Fruit fly (Drosophila melanogaster) whole organism, adult: Measurements from ENCODE around the gene Kmn2.

ENCODE experiments used
- CG11617 ChIP-seq: fragments of 200-800 bp; sonication (Bioruptor generic); optimal IDR thresholded peaks from 2 replicates; lab custom pipeline; 2017; ENCODE audit warnings: mild to moderate bottlenecking, missing biosample characterization, missing genetic modification reagents, missing genetic modification characterization
- CG12768 ChIP-seq: fragments of 200-800 bp; sonication (Bioruptor generic); optimal IDR thresholded peaks from 2 replicates; lab custom pipeline; 2017; ENCODE audit warnings: missing biosample characterization, missing genetic modification characterization, mild to moderate bottlenecking, moderate library complexity, missing genetic modification reagents
- CG14711 ChIP-seq: fragments of 200-800 bp; sonication (Bioruptor generic); optimal IDR thresholded peaks from 2 replicates; lab custom pipeline; 2018; ENCODE audit warnings: missing biosample characterization, mild to moderate bottlenecking, missing genetic modification characterization, moderate library complexity
- CG1620 ChIP-seq: fragments of 200-800 bp; sonication (Bioruptor generic); optimal IDR thresholded peaks from 2 replicates; lab custom pipeline; 2016; ENCODE audit warnings: missing biosample characterization, missing genetic modification characterization
- CG33017 ChIP-seq: fragments of 200-800 bp; sonication (Bioruptor generic); optimal IDR thresholded peaks from 2 replicates; lab custom pipeline; 2018; ENCODE audit warnings: missing biosample characterization, mild to moderate bottlenecking, missing genetic modification characterization, moderate library complexity
- CG5204 ChIP-seq: fragments of 200-800 bp; sonication (Bioruptor generic); optimal IDR thresholded peaks from 2 replicates; lab custom pipeline; 2016; ENCODE audit warnings: missing biosample characterization, missing genetic modification characterization
- CG7045 ChIP-seq: fragments of 200-800 bp; sonication (Bioruptor generic); optimal IDR thresholded peaks from 2 replicates; lab custom pipeline; 2017; ENCODE audit warnings: missing biosample characterization, mild to moderate bottlenecking, missing genetic modification characterization
- CG7101 ChIP-seq: fragments of 200-800 bp; sonication (Bioruptor generic); optimal IDR thresholded peaks from 2 replicates; lab custom pipeline; 2018; ENCODE audit warnings: missing biosample characterization, mild to moderate bottlenecking, missing genetic modification characterization, moderate library complexity
- Clk ChIP-seq: fragments of 200-800 bp; sonication (Bioruptor generic); optimal IDR thresholded peaks from 2 replicates; lab custom pipeline; 2017; ENCODE audit warnings: missing biosample characterization, missing genetic modification characterization
- Hr96 ChIP-seq: fragments of 200-800 bp; sonication (Bioruptor generic); optimal IDR thresholded peaks from 2 replicates; lab custom pipeline; 2016; ENCODE audit warnings: missing biosample characterization, missing genetic modification characterization
- Mnt ChIP-seq: fragments of 200-800 bp; sonication (Bioruptor generic); optimal IDR thresholded peaks from 2 replicates; lab custom pipeline; 2016; ENCODE audit warnings: missing biosample characterization, mild to moderate bottlenecking, missing genetic modification characterization
- bab1 ChIP-seq: fragments of 200-800 bp; sonication (Bioruptor generic); optimal IDR thresholded peaks from 3 replicates; lab custom pipeline; 2019; ENCODE audit warnings: missing biosample characterization, mild to moderate bottlenecking, missing genetic modification characterization, moderate library complexity
- cnc ChIP-seq, 2 experiments: fragments of >200 bp; optimal IDR thresholded peaks; 2 replicates each; lab custom pipeline; 2017
- kay ChIP-seq: fragments of 200-800 bp; sonication (Bioruptor generic); peaks from one replicate; lab custom pipeline; 2016; ENCODE audit warnings: missing biosample characterization, missing genetic modification characterization, borderline replicate concordance
- ovo ChIP-seq: fragments of 200-800 bp; sonication (Bioruptor generic); optimal IDR thresholded peaks from 2 replicates; lab custom pipeline; 2016; ENCODE audit warnings: missing biosample characterization, missing genetic modification characterization
- pad ChIP-seq: fragments of 200-800 bp; sonication (Bioruptor generic); optimal IDR thresholded peaks from 3 replicates; lab custom pipeline; 2017; ENCODE audit warnings: missing biosample characterization, missing genetic modification characterization, mild to moderate bottlenecking, moderate library complexity, missing genetic modification reagents
- tj ChIP-seq: fragments of 200-800 bp; sonication (Bioruptor generic); optimal IDR thresholded peaks from 3 replicates; lab custom pipeline; 2017; ENCODE audit warnings: missing biosample characterization, mild to moderate bottlenecking, missing genetic modification characterization, moderate library complexity
- toe ChIP-seq: fragments of 200-800 bp; sonication (Bioruptor generic); optimal IDR thresholded peaks from 2 replicates; lab custom pipeline; 2016; ENCODE audit warnings: missing biosample characterization, missing genetic modification characterization

The Kmn2 gene

DNA sequence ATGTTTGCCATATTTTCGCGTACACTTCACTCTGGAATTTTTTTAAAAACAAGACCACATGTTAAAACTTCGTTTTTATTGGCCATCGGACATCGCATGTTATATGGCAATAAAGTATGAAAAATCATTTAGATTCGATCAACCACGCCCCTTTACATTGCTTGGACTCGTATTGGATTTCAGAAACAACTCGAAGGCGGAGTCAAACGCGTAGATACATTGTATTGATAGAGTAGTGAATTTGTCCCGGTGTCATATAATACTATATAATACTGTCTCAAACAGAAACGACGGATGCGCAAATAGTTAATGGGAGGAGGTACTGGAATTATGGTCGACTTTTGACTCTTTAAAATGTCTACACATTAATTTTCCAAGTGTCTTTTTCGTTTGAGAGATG is 39.8 kb downstream of the Kmn2 start:
- no peak for TF ChIP-seq CG12768 (GFP tag; lab: Kevin White, UChicago)

DNA sequence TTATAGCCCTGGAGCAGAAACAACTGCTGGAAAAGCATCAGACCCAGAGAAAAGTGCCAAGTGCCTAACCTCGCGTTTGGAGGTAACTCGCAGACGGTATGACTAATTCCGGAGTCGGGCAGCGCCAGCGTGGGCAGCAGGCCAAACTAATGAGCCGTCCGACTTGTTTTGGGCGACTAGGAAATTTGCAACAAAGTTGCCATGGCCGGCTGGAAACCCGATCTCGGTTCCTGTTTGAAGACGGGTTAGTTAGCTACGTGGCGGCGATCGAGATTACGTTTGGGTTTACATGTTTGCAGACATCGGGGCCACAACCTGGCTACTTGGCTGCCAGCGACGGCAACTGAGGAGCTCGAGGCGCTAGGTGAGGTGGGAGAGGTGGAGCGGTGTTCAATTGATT is 44.1 kb downstream of the Kmn2 start:
- no peak for TF ChIP-seq CG33017 (tag; lab: Kevin White, UChicago)
- no peak for TF ChIP-seq pad (GFP tag; lab: Kevin White, UChicago)
- TF ChIP-seq bab1 = no peak
- no peak for TF ChIP-seq Clk (GFP tag; lab: Kevin White, UChicago)
- no peak for TF ChIP-seq CG7101 (tag; lab: Kevin White, UChicago)
- TF ChIP-seq cnc (optimal IDR thresholded peaks at IDR 0.05; lab: Kevin White, UChicago) = no peak
- no peak for TF ChIP-seq ovo (GFP tag; lab: Kevin White, UChicago)
- no peak for TF ChIP-seq kay (GFP tag; lab: Kevin White, UChicago)
- TF ChIP-seq toe (GFP tag; lab: Kevin White, UChicago) = no peak
- TF ChIP-seq Mnt (GFP tag; lab: Kevin White, UChicago) = no peak
- no peak for TF ChIP-seq CG14711 (tag; lab: Kevin White, UChicago)
- TF ChIP-seq Hr96 (GFP tag; lab: Kevin White, UChicago) = no peak
- TF ChIP-seq CG1620 (GFP tag; lab: Kevin White, UChicago) = no peak

DNA sequence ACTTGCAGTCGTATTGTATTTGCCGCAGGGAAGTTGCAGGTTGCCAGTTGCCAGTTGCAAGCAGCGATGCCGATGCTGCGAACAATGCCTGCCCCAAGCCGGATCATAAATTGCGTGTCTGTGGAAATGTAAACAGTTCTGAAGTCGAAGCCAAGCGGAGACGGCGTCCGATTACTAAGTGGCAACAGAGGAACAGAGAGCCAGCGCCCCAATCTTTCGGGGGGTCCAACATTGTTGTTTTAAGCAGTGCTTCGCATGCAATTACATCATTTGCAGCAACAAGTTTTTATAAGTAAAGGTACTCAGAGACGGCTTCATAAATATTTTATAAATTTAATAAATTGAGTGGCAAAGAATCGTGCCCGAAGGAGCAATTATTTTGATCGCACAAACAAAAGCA is 46.6 kb downstream of the Kmn2 start:
- TF ChIP-seq CG5204 (no peak), CG7045 (GFP tag; lab: Kevin White, UChicago) (no peak), Clk (GFP tag; lab: Kevin White, UChicago) (no peak), cnc (optimal IDR thresholded peaks at IDR 0.05; lab: Kevin White, UChicago) (no peak)

DNA sequence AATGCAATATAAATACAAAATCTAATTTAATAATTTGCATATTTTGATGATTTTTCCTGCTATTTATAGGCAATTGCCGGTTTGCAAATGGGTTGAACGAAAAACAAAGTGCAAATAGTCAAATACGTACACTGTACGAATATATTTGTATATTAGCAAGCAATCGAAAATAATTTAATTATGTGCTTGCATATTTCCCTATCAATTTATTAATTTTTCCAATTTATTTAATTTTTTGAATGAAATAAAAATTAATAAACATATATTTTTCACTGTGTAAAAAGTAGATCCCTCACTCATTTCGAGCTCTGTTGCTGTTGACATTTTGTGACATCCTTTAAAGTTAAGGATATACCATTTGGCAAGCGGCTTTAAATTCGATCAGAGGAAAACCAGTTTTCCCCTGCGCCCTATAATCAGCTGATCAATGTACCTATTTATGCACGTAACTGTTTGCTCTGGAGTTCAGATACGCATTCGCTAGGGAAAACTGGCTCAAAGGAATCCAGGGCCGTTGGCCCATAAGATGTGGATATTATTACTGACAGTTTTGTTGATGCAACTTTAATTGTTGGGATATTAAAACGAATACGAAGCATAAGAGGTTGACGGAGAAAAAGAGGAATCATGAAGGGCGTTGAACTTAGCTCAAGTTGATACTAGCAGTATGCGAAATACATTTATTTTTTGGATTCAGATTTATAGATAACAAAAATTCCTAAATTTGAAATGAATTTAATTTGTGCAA is 47.9 kb downstream of the Kmn2 start:
- TF ChIP-seq bab1 (no peak), CG11617 (GFP tag; lab: Kevin White, UChicago) (no peak), CG1620 (GFP tag; lab: Kevin White, UChicago) (no peak), ovo (GFP tag; lab: Kevin White, UChicago) (no peak), CG12768 (GFP tag; lab: Kevin White, UChicago) (no peak), CG7101 (tag; lab: Kevin White, UChicago) (no peak), Hr96 (GFP tag; lab: Kevin White, UChicago) (no peak), toe (GFP tag; lab: Kevin White, UChicago) (no peak), pad (GFP tag; lab: Kevin White, UChicago) (no peak), CG7045 (GFP tag; lab: Kevin White, UChicago) (no peak), cnc (optimal IDR thresholded peaks at IDR 0.05; lab: Kevin White, UChicago) (no peak), CG33017 (tag; lab: Kevin White, UChicago) (no peak), tj (no peak), CG14711 (tag; lab: Kevin White, UChicago) (no peak)
